Fruit fly (Drosophila melanogaster) whole organism, pupa: ENCODE results near the gene CG12971.
A peak's percentile ranks its signal among the peaks of the same experiment; 100 is the strongest.

Source experiments
- CG12605 ChIP-seq: fragments of 200-800 bp; sonication (Bioruptor generic); IDR thresholded peaks from 2 replicates; pipeline ENCODE4 v1.3.6; 2022; ENCODE audit warnings: missing biosample characterization, missing genetic modification characterization
- CG13204 ChIP-seq: fragments of 200-800 bp; sonication (Bioruptor generic); optimal IDR thresholded peaks from 2 replicates; lab custom pipeline; 2018; ENCODE audit warnings: missing biosample characterization, mild to moderate bottlenecking, missing genetic modification characterization, moderate library complexity
- CG14655 ChIP-seq: fragments of 200-800 bp; sonication (Bioruptor generic); optimal IDR thresholded peaks from 3 replicates; lab custom pipeline; 2017; ENCODE audit warnings: mild to moderate bottlenecking, missing biosample characterization, missing genetic modification reagents, missing genetic modification characterization
- CG17806 ChIP-seq: fragments of 200-800 bp; sonication (Bioruptor generic); optimal IDR thresholded peaks from 2 replicates; lab custom pipeline; 2018; ENCODE audit warnings: missing biosample characterization, mild to moderate bottlenecking, missing genetic modification characterization, moderate library complexity
- CG32121 ChIP-seq: fragments of 200-800 bp; sonication (Bioruptor generic); IDR thresholded peaks from 2 replicates; pipeline ENCODE4 v1.3.6; 2022; ENCODE audit warnings: missing biosample characterization, missing genetic modification characterization
- CG34367 ChIP-seq: fragments of 200-800 bp; sonication (Bioruptor generic); optimal IDR thresholded peaks from 2 replicates; lab custom pipeline; 2018; ENCODE audit warnings: missing biosample characterization, mild to moderate bottlenecking, missing genetic modification characterization
- CG4496 ChIP-seq: fragments of 200-800 bp; sonication (Bioruptor generic); IDR thresholded peaks from 3 replicates; pipeline ENCODE4 v1.3.6; 2022; ENCODE audit warnings: missing biosample characterization, missing genetic modification characterization
- CG8159 ChIP-seq: fragments of 200-800 bp; sonication (Bioruptor generic); optimal IDR thresholded peaks from 3 replicates; lab custom pipeline; 2018; ENCODE audit warnings: missing biosample characterization, mild to moderate bottlenecking, missing genetic modification characterization, moderate library complexity
- CG8301 ChIP-seq: fragments of 200-800 bp; sonication (Bioruptor generic); optimal IDR thresholded peaks from 2 replicates; lab custom pipeline; 2018; ENCODE audit warnings: missing biosample characterization, mild to moderate bottlenecking, missing genetic modification characterization
- CG9948 ChIP-seq: fragments of 200-800 bp; sonication (Bioruptor generic); optimal IDR thresholded peaks from 2 replicates; lab custom pipeline; 2018; ENCODE audit warnings: missing biosample characterization, mild to moderate bottlenecking, missing genetic modification characterization, moderate library complexity
- D1 ChIP-seq: fragments of 200-800 bp; sonication (Bioruptor generic); optimal IDR thresholded peaks from 2 replicates; lab custom pipeline; 2018; ENCODE audit warnings: missing biosample characterization, mild to moderate bottlenecking, missing genetic modification characterization, moderate library complexity
- EcR ChIP-seq: fragments of 200-800 bp; sonication (Bioruptor generic); optimal IDR thresholded peaks from 3 replicates; lab custom pipeline; 2019; ENCODE audit warnings: missing biosample characterization, missing genetic modification characterization, mild to moderate bottlenecking, moderate library complexity, missing genetic modification reagents
- Ets98B ChIP-seq: fragments of 200-800 bp; sonication (Bioruptor generic); IDR thresholded peaks from 2 replicates; pipeline ENCODE4 v1.3.6; 2022; ENCODE audit warnings: missing biosample characterization, missing genetic modification characterization
- Snoo ChIP-seq: fragments of 200-800 bp; sonication (Bioruptor generic); optimal IDR thresholded peaks from 3 replicates; lab custom pipeline; 2017; ENCODE audit warnings: missing biosample characterization, mild to moderate bottlenecking, missing genetic modification characterization, inconsistent platforms
- fd96Ca ChIP-seq: fragments of 200-800 bp; sonication (Bioruptor generic); IDR thresholded peaks from 3 replicates; pipeline ENCODE4 v1.3.6; 2022; ENCODE audit warnings: missing biosample characterization, missing genetic modification characterization

Gene CG12971

DNA sequence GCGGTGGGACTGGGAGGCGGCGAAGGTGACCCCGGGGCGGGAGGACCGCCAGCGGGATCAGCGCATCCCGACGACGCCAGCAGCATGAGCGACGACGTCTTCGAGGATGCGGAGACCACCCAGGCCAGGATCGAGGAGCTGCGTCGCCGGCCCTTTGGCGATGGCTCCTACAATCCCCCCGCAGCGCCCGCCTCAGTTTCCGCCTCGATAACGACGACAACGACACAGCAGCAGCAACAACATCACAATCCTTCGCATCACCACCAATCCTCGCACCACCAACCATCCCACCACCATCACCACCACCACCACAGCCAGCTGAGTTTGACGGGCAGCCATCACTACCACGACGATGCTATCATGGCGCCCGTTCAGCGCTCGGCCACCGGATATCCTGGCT, 36.3 kb downstream of the CG12971 start:
- TF ChIP-seq fd96Ca (GFP tag; lab: Robert Waterston, UW): no peak
- no peak for TF ChIP-seq CG12605 (GFP tag; lab: Robert Waterston, UW)
- TF ChIP-seq Snoo (tag; lab: Kevin White, UChicago): no peak
- TF ChIP-seq CG14655: no peak
- TF ChIP-seq CG8301 (tag; lab: Kevin White, UChicago): no peak
- no peak for TF ChIP-seq CG34367 (tag; lab: Kevin White, UChicago)
- no peak for TF ChIP-seq Ets98B (GFP tag; lab: Robert Waterston, UW)
- TF ChIP-seq EcR (GFP tag; lab: Kevin White, UChicago): no peak
- no peak for TF ChIP-seq CG8159 (tag; lab: Kevin White, UChicago)
- TF ChIP-seq CG17806 (tag; lab: Kevin White, UChicago): no peak
- TF ChIP-seq CG13204 (GFP tag; lab: Kevin White, UChicago): no peak
- TF ChIP-seq CG4496 (GFP tag; lab: Robert Waterston, UW): no peak
- no peak for TF ChIP-seq D1 (tag; lab: Kevin White, UChicago)

dm6 chr3L:21319313-21319907, 36.9 kb downstream of the CG12971 start:
- TF ChIP-seq CG32121 (GFP tag; lab: Robert Waterston, UW) (no peak), Ets98B (GFP tag; lab: Robert Waterston, UW) (no peak)
- TF ChIP-seq, all 21 proteins: peak for 0

DNA sequence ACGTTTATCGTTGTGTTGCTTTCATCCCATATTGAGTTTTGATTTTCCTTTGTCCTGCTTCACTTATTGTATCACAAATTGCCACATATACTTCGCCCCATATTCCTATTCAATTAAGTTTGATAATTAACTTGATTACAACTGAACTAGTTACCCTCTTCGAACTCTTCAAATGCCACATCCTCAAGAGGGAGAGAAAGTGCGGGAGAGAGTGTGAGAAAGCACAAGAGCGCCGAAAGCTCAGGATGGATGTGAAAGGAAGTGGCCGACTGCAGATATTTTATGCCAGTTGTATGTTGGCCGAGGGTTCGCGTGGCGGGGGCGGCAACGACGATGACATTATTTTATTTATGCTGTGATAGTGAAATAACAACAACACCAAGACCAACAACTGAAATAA, 37.8 kb downstream of the CG12971 start, which contains the start of gene Rab26:
Gene Rab26, plus strand, starts transcription at position 301 of the 400 bp plus-strand sequence.
- TF ChIP-seq CG8301 (tag; lab: Kevin White, UChicago): no peak
- no peak for TF ChIP-seq CG32121 (GFP tag; lab: Robert Waterston, UW)
- no peak for TF ChIP-seq CG14655
- no peak for TF ChIP-seq fd96Ca (GFP tag; lab: Robert Waterston, UW)
- TF ChIP-seq EcR (GFP tag; lab: Kevin White, UChicago): no peak
- no peak for TF ChIP-seq CG9948 (tag; lab: Kevin White, UChicago)
- TF ChIP-seq CG12605 (GFP tag; lab: Robert Waterston, UW): no peak
- no peak for TF ChIP-seq Ets98B (GFP tag; lab: Robert Waterston, UW)

DNA sequence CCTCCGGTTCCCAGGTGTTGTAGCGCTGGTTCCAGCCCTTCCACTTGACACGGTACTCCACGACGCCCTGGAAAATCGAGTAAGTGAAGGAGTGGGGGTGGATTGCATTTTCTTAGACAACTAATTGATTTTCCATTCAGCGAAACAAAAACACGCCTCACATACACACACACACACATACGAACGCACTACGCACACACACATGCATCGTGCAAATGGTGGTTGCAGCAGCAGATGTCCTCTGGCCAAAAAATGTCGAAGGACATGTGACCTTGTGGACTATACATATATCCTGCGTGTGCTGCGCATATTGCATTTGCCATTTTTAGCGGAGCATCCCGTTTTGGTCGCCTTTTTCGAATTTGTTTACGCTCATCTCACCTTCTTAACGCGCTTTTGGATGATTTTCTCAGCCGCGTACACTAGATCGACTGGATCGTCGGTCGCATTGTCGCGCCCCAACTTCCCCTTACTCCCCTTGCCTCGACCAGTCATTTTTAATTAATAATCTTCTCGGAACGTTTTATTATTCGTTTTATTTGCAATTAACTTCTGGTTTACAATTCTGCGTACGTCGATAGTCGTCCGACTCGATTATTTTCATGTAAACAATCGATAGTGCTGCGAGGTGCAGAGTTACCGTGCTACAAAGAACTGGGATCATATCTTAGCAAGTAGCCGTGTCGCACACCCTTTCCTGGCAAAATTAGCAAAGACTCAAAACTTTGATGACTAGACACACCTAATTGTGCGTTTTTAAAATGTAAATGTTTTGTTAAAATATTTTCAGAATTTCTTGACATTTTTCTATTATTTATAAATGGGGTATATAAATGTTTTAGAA, 38.7 kb downstream of the CG12971 start, which contains the start of gene Pc:
Gene Pc, minus strand, starts transcription at position 605 of the 844 bp plus-strand sequence.
- TF ChIP-seq CG8159 (tag; lab: Kevin White, UChicago): peak; percentile 1
- TF ChIP-seq CG17806 (tag; lab: Kevin White, UChicago): no peak
- no peak for TF ChIP-seq CG13204 (GFP tag; lab: Kevin White, UChicago)
- TF ChIP-seq D1 (tag; lab: Kevin White, UChicago): peak; percentile 66
- no peak for TF ChIP-seq CG9948 (tag; lab: Kevin White, UChicago)
- TF ChIP-seq CG34367 (tag; lab: Kevin White, UChicago): no peak
